Worm (Caenorhabditis elegans): Measurements from ENCODE around the gene irld-2.

Gene irld-2

DNA sequence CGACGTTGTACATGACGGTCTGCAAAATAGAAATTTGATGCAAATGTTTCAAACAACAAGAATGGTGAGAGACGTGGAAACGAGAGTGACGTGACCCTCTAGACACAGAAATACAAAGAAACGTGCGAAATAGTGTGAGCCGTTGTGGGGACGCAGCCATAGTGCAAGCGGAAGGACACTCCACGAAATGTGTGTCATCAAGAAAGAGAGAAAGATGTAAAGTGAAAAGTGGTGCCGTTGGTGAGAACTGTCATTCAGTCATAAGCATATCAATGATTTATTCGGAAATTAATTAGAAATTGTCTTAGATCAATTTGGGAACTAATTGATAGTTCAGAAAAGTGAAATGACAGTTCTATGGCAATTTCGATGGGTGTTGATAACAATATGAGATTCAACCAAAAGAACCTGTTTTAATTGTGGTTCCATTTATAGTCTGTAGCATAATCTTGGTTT lies 25.0 kb upstream of the irld-2 start, which contains the start of gene C29F7.3:
TSS of gene C29F7.3 (minus strand) at position 51 of the 456 bp plus-strand sequence.
- TF ChIP-seq cog-1 (tag; optimal IDR thresholded peaks at IDR 0.05) (peak; percentile 58), med-1 (GFP tag; optimal IDR thresholded peaks at IDR 0.05; ENCODE audit: insufficient read depth) (no peak)

- TF ChIP-seq ztf-29 (GFP tag; IDR thresholded peaks at IDR 0.05) (no peak), flt-1 (GFP tag; IDR thresholded peaks at IDR 0.05) (no peak), ztf-23 (GFP tag; IDR thresholded peaks at IDR 0.05) (no peak), cog-1 (tag; optimal IDR thresholded peaks at IDR 0.05) (no peak), med-1 (GFP tag; optimal IDR thresholded peaks at IDR 0.05; ENCODE audit: insufficient read depth) (no peak), klf-2 (GFP tag; conservative IDR thresholded peaks at IDR 0.05) (no peak), T22C8.4 (GFP tag; IDR thresholded peaks at IDR 0.05) (no peak), ref-1 (GFP tag; conservative IDR thresholded peaks at IDR 0.05) (no peak), tab-1 (GFP tag; IDR thresholded peaks at IDR 0.05) (no peak)
Observed at ce11 chrX:13417479-13417878, 22.6 kb upstream of the irld-2 start.

ce11 chrX:13415722-13416121 lies 20.9 kb upstream of the irld-2 start, which contains the start of gene C29F7.2:
Gene C29F7.2 (plus strand): TSS chrX:13416078.
- TF ChIP-seq ztf-29 (GFP tag; IDR thresholded peaks at IDR 0.05) (no peak), ref-1 (GFP tag; conservative IDR thresholded peaks at IDR 0.05) (no peak), T22C8.4 (GFP tag; IDR thresholded peaks at IDR 0.05) (no peak), flt-1 (GFP tag; IDR thresholded peaks at IDR 0.05) (no peak), tab-1 (GFP tag; IDR thresholded peaks at IDR 0.05) (no peak), med-1 (GFP tag; optimal IDR thresholded peaks at IDR 0.05; ENCODE audit: insufficient read depth) (no peak), cog-1 (tag; optimal IDR thresholded peaks at IDR 0.05) (no peak), ztf-23 (GFP tag; IDR thresholded peaks at IDR 0.05) (no peak), klf-2 (GFP tag; conservative IDR thresholded peaks at IDR 0.05) (no peak)

- peak; percentile 86 for TF ChIP-seq tab-1 (GFP tag; IDR thresholded peaks at IDR 0.05)
- peak; percentile 84 for TF ChIP-seq ztf-29 (GFP tag; IDR thresholded peaks at IDR 0.05)
- TF ChIP-seq klf-2 (GFP tag; conservative IDR thresholded peaks at IDR 0.05) = peak; percentile 77
- peak; percentile 60 for TF ChIP-seq flt-1 (GFP tag; IDR thresholded peaks at IDR 0.05)
- no peak for TF ChIP-seq med-1 (GFP tag; optimal IDR thresholded peaks at IDR 0.05; ENCODE audit: insufficient read depth)
- TF ChIP-seq cog-1 (tag; optimal IDR thresholded peaks at IDR 0.05) = peak; percentile 17
- TF ChIP-seq ztf-23 (GFP tag; IDR thresholded peaks at IDR 0.05) = peak; percentile 65; the same call in 1 of the 2 replicates
- TF ChIP-seq ref-1 (GFP tag; conservative IDR thresholded peaks at IDR 0.05) = no peak; the same call in 1 of the 2 replicates
- no peak for TF ChIP-seq T22C8.4 (GFP tag; IDR thresholded peaks at IDR 0.05)
Observed at ce11 chrX:13414974-13415373, 20.1 kb upstream of the irld-2 start.

DNA sequence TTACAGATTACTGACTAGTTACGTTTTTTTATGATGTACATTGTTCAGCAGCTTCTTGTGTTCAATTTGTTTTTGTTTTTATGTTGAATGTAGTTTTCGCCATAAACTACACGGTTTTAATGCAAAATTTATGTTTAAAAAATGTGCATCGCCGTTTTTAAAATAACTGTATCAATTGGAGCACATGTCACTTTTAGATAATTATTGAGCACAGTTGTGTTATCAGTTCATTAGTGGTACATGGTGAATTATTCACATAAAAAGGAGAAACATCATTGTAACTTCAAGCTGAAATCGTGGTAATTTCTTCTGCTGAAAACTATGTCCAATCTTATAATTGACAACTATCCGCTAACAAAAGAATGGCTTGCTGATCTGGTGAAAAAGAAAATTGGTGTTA lies 17.4 kb upstream of the irld-2 start:
- no peak for TF ChIP-seq cog-1 (tag; optimal IDR thresholded peaks at IDR 0.05)
- no peak for TF ChIP-seq ztf-29 (GFP tag; IDR thresholded peaks at IDR 0.05)
- TF ChIP-seq flt-1 (GFP tag; IDR thresholded peaks at IDR 0.05) = no peak

DNA sequence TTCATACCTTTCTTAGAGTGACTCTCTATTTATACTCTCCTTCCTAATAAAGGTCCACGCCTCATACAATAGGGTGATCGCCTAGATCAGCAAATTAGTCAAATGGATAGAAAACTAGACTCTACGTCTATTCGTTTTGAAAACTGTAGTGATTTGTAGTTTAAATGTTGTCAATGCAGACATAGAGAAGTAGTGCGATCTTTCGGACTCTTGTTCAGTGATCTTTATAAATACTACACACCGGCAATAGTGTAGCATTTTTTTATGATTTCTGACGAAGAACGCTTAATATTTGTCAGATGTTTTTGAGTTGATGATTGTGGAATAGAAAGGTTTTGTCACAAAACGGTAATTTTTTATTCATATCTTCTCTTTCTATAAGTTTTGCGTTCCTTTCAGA lies 16.4 kb upstream of the irld-2 start:
- no peak for TF ChIP-seq ztf-29 (GFP tag; IDR thresholded peaks at IDR 0.05)
- no peak for TF ChIP-seq klf-2 (GFP tag; conservative IDR thresholded peaks at IDR 0.05)
- no peak for TF ChIP-seq ztf-23 (GFP tag; IDR thresholded peaks at IDR 0.05)
- no peak for TF ChIP-seq tab-1 (GFP tag; IDR thresholded peaks at IDR 0.05)

- TF ChIP-seq cog-1 (tag; optimal IDR thresholded peaks at IDR 0.05) (no peak), klf-2 (GFP tag; conservative IDR thresholded peaks at IDR 0.05) (no peak), tab-1 (GFP tag; IDR thresholded peaks at IDR 0.05) (no peak), ztf-23 (GFP tag; IDR thresholded peaks at IDR 0.05) (no peak), med-1 (GFP tag; optimal IDR thresholded peaks at IDR 0.05; ENCODE audit: insufficient read depth) (no peak), ref-1 (GFP tag; conservative IDR thresholded peaks at IDR 0.05) (no peak), flt-1 (GFP tag; IDR thresholded peaks at IDR 0.05) (no peak), ztf-29 (GFP tag; IDR thresholded peaks at IDR 0.05) (no peak), T22C8.4 (GFP tag; IDR thresholded peaks at IDR 0.05) (no peak)
Observed at ce11 chrX:13409543-13409942, 14.7 kb upstream of the irld-2 start, which contains the start of the genes cyp-13B1 and C29F7.1. Gene cyp-13B1 (minus strand): TSS chrX:13409643. Gene C29F7.1 (plus strand): TSS chrX:13409936.

DNA sequence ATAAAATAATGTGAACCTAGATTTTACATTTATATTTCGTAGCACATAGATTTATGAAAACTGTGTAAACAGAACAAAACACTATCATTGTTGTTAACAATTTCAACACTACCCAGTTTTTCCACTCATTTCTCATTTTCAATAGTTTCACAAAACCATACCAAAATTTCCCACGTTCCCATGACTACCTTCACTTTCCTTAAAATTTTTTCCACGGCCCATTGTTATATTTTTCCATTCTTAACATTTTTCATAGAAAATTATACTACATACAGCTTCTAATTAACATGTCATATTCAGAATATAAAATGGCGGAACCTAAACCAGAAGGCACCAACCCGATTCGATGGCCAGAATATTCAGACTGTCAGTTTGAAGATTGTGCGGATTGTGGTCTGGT lies 6.9 kb upstream of the irld-2 start, which contains the start of gene F02C12.1:
TSS of gene F02C12.1 (plus strand) at position 301 of the 400 bp plus-strand sequence.
- no peak for TF ChIP-seq flt-1 (GFP tag; IDR thresholded peaks at IDR 0.05)
- no peak for TF ChIP-seq ref-1 (GFP tag; conservative IDR thresholded peaks at IDR 0.05)
- no peak for TF ChIP-seq T22C8.4 (GFP tag; IDR thresholded peaks at IDR 0.05)
- no peak for TF ChIP-seq med-1 (GFP tag; optimal IDR thresholded peaks at IDR 0.05; ENCODE audit: insufficient read depth)
- no peak for TF ChIP-seq ztf-23 (GFP tag; IDR thresholded peaks at IDR 0.05)
- no peak for TF ChIP-seq cog-1 (tag; optimal IDR thresholded peaks at IDR 0.05)
- TF ChIP-seq tab-1 (GFP tag; IDR thresholded peaks at IDR 0.05) = no peak
- no peak for TF ChIP-seq ztf-29 (GFP tag; IDR thresholded peaks at IDR 0.05)
- TF ChIP-seq klf-2 (GFP tag; conservative IDR thresholded peaks at IDR 0.05) = no peak

DNA sequence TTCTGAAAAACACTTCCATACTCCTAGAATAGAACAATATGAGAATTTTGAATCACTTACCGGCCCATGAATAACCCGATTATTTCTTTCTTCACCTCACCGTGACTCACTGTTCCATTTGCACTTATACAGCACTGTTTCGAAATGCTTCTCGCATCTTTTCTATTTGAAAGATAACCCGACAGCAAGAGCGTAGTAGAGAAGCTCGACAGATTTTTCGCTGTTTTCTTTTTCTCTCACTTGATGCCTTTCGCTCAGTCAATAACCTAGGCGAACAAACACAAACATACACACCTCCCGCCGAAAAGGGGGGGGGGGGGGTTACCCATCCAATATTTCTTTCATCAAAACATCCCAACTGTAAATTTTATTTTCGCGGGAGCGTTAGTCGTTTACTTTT lies 6.4 kb upstream of the irld-2 start:
- TF ChIP-seq T22C8.4 (GFP tag; IDR thresholded peaks at IDR 0.05) (no peak), tab-1 (GFP tag; IDR thresholded peaks at IDR 0.05) (no peak)

ce11 chrX:13399221-13399620 lies 4.3 kb upstream of the irld-2 start, which contains the start of gene F02C12.2:
Gene F02C12.2 (minus strand): TSS chrX:13399321.
- TF ChIP-seq ztf-23 (GFP tag; IDR thresholded peaks at IDR 0.05) (no peak), cog-1 (tag; optimal IDR thresholded peaks at IDR 0.05) (no peak), med-1 (GFP tag; optimal IDR thresholded peaks at IDR 0.05; ENCODE audit: insufficient read depth) (no peak), ref-1 (GFP tag; conservative IDR thresholded peaks at IDR 0.05) (no peak), T22C8.4 (GFP tag; IDR thresholded peaks at IDR 0.05) (no peak), tab-1 (GFP tag; IDR thresholded peaks at IDR 0.05) (no peak), flt-1 (GFP tag; IDR thresholded peaks at IDR 0.05) (no peak), ztf-29 (GFP tag; IDR thresholded peaks at IDR 0.05) (no peak), klf-2 (GFP tag; conservative IDR thresholded peaks at IDR 0.05) (no peak)
